Fruit fly (Drosophila melanogaster): ENCODE measurements around the gene CG43348.

DNA sequence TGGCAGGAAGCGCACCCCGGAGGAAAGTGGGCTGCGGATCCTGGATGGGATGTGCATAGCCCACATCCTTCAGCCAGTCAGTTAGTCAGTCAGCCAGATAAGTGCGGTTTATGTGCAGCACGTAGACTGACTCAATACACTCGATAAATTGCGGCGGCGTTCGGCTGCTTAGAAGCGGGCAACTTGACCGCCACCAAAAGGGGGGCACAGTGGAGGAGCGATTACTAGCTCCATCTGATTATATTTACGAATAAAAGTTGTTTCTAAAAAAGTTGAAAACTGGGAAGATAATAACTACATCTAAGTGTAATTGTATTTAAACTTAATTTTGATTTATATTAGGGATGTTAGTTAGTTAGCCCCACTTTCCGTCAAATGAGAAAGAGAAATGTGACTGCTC, 3.2 kb downstream of the CG43348 start:
- TF ChIP-seq CG34376 (GFP tag; optimal IDR thresholded peaks at IDR 0.05) (no peak), dmrt99B (tag; optimal IDR thresholded peaks at IDR 0.05) (no peak), CG3726 (GFP tag; IDR thresholded peaks at IDR 0.05) (no peak), CG7271 (tag; optimal IDR thresholded peaks at IDR 0.05) (no peak), sd (tag; optimal IDR thresholded peaks at IDR 0.05) (no peak), D19B (GFP tag; optimal IDR thresholded peaks at IDR 0.05) (no peak), luna (GFP tag; optimal IDR thresholded peaks at IDR 0.05) (no peak), Hey (tag; optimal IDR thresholded peaks at IDR 0.05) (no peak), CG9817 (tag; optimal IDR thresholded peaks at IDR 0.05) (no peak), twi (tag; optimal IDR thresholded peaks at IDR 0.05) (no peak), gem (tag; optimal IDR thresholded peaks at IDR 0.05) (no peak), BEAF-32 (GFP tag; optimal IDR thresholded peaks at IDR 0.05) (no peak)

Data from whole organism, embryonic.